Fruit fly (Drosophila melanogaster): ENCODE measurements around the gene Rip11.

- TF ChIP-seq CTCF (optimal IDR thresholded peaks at IDR 0.05) (no peak), CG8478 (optimal IDR thresholded peaks at IDR 0.05) (no peak)
Observed at dm6 chrX:18676756-18677155, 29.3 kb upstream of the Rip11 start.
